Fruit fly (Drosophila melanogaster): ENCODE measurements around the gene CG34316.
A peak's percentile ranks its signal among the peaks of the same experiment; 100 is the strongest.

Gene CG34316

dm6 chr3R:15218824-15219576, 11.4 kb upstream of the CG34316 start, which contains the start of the genes SIDL and CG12241 (continued):
- TF ChIP-seq cwo (GFP tag; optimal IDR thresholded peaks at IDR 0.05) (peak; percentile 78), CG4282 (GFP tag; optimal IDR thresholded peaks at IDR 0.05) (no peak), bbx (GFP tag; IDR thresholded peaks at IDR 0.05; ENCODE audit: partially characterized antibody) (no peak), usp (GFP tag; optimal IDR thresholded peaks at IDR 0.05) (no peak), Xbp1 (GFP tag; optimal IDR thresholded peaks at IDR 0.05) (peak; percentile 54), zfh1 (GFP tag; IDR thresholded peaks at IDR 0.05) (peak; percentile 94), CG8765 (GFP tag; IDR thresholded peaks at IDR 0.05) (peak; percentile 87; the same call in 1 of the 2 replicates), ewg (GFP tag; optimal IDR thresholded peaks at IDR 0.05) (no peak), CG5180 (GFP tag; optimal IDR thresholded peaks at IDR 0.05) (no peak), CG7372 (GFP tag; IDR thresholded peaks at IDR 0.05) (peak; percentile 92), CG6175 (GFP tag; IDR thresholded peaks at IDR 0.05) (peak; percentile 85), C15 (GFP tag; IDR thresholded peaks at IDR 0.05) (peak; percentile 80; the same call in 2 of the 3 replicates), dpn (GFP tag; optimal IDR thresholded peaks at IDR 0.05) (peak; percentile 73 to 87), CG6791 (GFP tag; IDR thresholded peaks at IDR 0.05; ENCODE audit: partially characterized antibody) (no peak), PHDP (tag; optimal IDR thresholded peaks at IDR 0.05) (peak; percentile 50), CG12744 (GFP tag; optimal IDR thresholded peaks at IDR 0.05) (peak; percentile 11), ase (GFP tag; IDR thresholded peaks at IDR 0.05) (peak; percentile 91), Ssrp (tag; optimal IDR thresholded peaks at IDR 0.05) (peak; percentile 12), CTCF (GFP tag; optimal IDR thresholded peaks at IDR 0.05) (no peak), pan (optimal IDR thresholded peaks at IDR 0.05) (no peak), pan (GFP tag; optimal IDR thresholded peaks at IDR 0.05 in 1 of 2, IDR thresholded peaks at IDR 0.05 in 1 of 2) (peak in 1 of 2 experiments; percentile 96), Jarid2 (GFP tag; optimal IDR thresholded peaks at IDR 0.05) (no peak), CG7987 (GFP tag; optimal IDR thresholded peaks at IDR 0.05) (no peak), Max (GFP tag; optimal IDR thresholded peaks at IDR 0.05) (peak; percentile 84), Bgb (GFP tag; IDR thresholded peaks at IDR 0.05; ENCODE audit: partially characterized antibody) (no peak), Oaz (GFP tag; IDR thresholded peaks at IDR 0.05) (0 out of 2 replicates have a peak, but pooled peaks have one; percentile 21), gsb-n (tag; optimal IDR thresholded peaks at IDR 0.05) (no peak), gfzf (GFP tag; optimal IDR thresholded peaks at IDR 0.05) (peak; percentile 15)

DNA sequence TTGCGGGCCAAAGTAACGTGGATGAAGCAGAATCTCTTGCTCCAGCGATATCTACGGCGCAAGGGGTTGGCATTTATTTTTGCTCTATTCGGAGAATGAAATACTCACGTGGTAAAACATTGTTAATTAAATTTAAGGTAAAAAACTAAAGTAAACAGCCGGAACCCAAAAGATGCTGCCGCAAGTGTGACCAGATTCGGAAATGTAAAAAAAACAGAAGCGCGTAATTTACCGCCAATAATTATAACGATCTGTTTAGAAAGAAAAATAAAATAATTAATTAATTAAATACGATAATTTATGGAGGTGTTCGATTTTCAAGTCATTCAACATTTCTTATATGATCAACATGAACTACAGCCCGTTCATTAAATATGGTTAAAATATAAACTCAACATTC, 7.4 kb upstream of the CG34316 start, which contains the start of gene Polr2G:
Polr2G (minus strand) TSS at position 208 of the 400 bp plus-strand sequence.
- no peak for TF ChIP-seq CG3065 (GFP tag; optimal IDR thresholded peaks at IDR 0.05)
- peak; percentile 67 for TF ChIP-seq Dp (GFP tag; optimal IDR thresholded peaks at IDR 0.05)
- no peak for TF ChIP-seq CG31224 (GFP tag; IDR thresholded peaks at IDR 0.05)
- no peak for TF ChIP-seq seq (GFP tag; IDR thresholded peaks at IDR 0.05)
- peak; percentile 10 for TF ChIP-seq CG14710 (tag; optimal IDR thresholded peaks at IDR 0.05)
- TF ChIP-seq sens-2 (GFP tag; IDR thresholded peaks at IDR 0.05), result no peak
- TF ChIP-seq Ets97D (GFP tag; optimal IDR thresholded peaks at IDR 0.05), result peak; percentile 4
- TF ChIP-seq Hr39 (optimal IDR thresholded peaks at IDR 0.05), result no peak
- peak; percentile 61 for TF ChIP-seq MESR4 (GFP tag; optimal IDR thresholded peaks at IDR 0.05)
- no peak for TF ChIP-seq Sin3A (optimal IDR thresholded peaks at IDR 0.05)
- no peak for TF ChIP-seq Dip2 (GFP tag; IDR thresholded peaks at IDR 0.05)
- TF ChIP-seq Scr (GFP tag; IDR thresholded peaks at IDR 0.05; ENCODE audit: partially characterized antibody), result peak; percentile 15; the same call in 1 of the 2 replicates
- TF ChIP-seq Blimp-1 (GFP tag; optimal IDR thresholded peaks at IDR 0.05), result no peak
- peak; percentile 24; the same call in 1 of the 2 replicates for TF ChIP-seq E2f1 (GFP tag; IDR thresholded peaks at IDR 0.05)
- TF ChIP-seq pnt (GFP tag; optimal IDR thresholded peaks at IDR 0.05), result no peak
- peak; percentile 30 for TF ChIP-seq stwl (tag; optimal IDR thresholded peaks at IDR 0.05)
- peak; percentile 10 for TF ChIP-seq CG10267 (tag; optimal IDR thresholded peaks at IDR 0.05)
- no peak for TF ChIP-seq maf-S (GFP tag; optimal IDR thresholded peaks at IDR 0.05)
- no peak for TF ChIP-seq insv (GFP tag; optimal IDR thresholded peaks at IDR 0.05)
- TF ChIP-seq tin (GFP tag; optimal IDR thresholded peaks at IDR 0.05), result no peak
- peak; percentile 14 for TF ChIP-seq BEAF-32 (GFP tag; optimal IDR thresholded peaks at IDR 0.05)
- peak; percentile 34 for TF ChIP-seq YL-1 (GFP tag; optimal IDR thresholded peaks at IDR 0.05)
- TF ChIP-seq Hr78 (GFP tag; optimal IDR thresholded peaks at IDR 0.05), result no peak

All from whole organism, embryonic.